Worm (Caenorhabditis elegans): ENCODE measurements around the gene F52H2.5.

F52H2.5 gene

DNA sequence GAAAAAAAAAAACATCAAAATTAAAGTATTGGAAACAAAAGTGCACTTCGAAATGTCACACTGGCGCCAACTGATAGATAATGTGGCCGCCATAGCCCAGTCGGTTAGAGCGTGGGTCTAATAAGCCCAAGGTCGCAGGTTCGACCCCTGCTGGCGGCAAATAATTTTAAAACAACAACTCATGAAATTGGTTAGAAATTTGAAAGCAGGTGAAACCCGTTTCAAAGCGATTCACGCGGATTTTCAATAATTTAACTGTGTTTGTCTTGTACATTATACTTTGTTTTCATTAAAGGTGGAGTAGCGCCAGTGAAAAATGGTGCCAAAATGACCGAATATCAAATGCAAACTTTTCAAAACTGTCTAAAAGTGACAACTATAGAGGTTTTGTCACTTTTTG lies 28.6 kb downstream of the F52H2.5 start:
- TF ChIP-seq ref-1 (GFP tag; conservative IDR thresholded peaks at IDR 0.05) (no peak), ztf-23 (GFP tag; IDR thresholded peaks at IDR 0.05) (no peak), ztf-29 (GFP tag; IDR thresholded peaks at IDR 0.05) (no peak), med-1 (GFP tag; optimal IDR thresholded peaks at IDR 0.05; ENCODE audit: insufficient read depth) (no peak), cog-1 (tag; optimal IDR thresholded peaks at IDR 0.05) (no peak), flt-1 (GFP tag; IDR thresholded peaks at IDR 0.05) (no peak), tab-1 (GFP tag; IDR thresholded peaks at IDR 0.05) (no peak), klf-2 (GFP tag; conservative IDR thresholded peaks at IDR 0.05) (no peak), T22C8.4 (GFP tag; IDR thresholded peaks at IDR 0.05) (no peak)

DNA sequence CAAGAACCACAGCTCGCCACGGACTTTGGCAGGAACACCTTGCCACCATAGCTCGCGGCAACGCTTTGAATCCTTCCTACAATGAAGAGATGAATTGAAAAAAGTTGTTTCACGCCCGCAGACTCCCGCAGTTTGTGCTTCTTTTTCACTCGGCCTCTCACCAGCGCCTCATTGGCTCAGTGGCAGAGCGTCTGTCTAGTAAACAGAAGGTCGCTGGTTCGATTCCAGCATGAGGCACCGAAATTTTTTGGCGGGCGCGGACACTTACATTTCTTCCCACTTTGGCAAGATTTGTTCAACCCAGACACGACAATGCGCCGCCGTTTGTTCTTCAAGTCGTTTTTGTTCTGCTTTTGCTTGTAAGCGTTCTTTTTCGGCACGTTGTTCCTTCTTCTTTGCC lies 32.0 kb downstream of the F52H2.5 start:
- TF ChIP-seq klf-2 (GFP tag; conservative IDR thresholded peaks at IDR 0.05) (no peak; the same call in 1 of the 2 replicates), ztf-23 (GFP tag; IDR thresholded peaks at IDR 0.05) (peak; percentile 62; the same call in 1 of the 2 replicates), cog-1 (tag; optimal IDR thresholded peaks at IDR 0.05) (no peak), tab-1 (GFP tag; IDR thresholded peaks at IDR 0.05) (0 out of 2 replicates have a peak, but pooled peaks have one; percentile 50), ref-1 (GFP tag; conservative IDR thresholded peaks at IDR 0.05) (no peak; the same call in 1 of the 2 replicates), med-1 (GFP tag; optimal IDR thresholded peaks at IDR 0.05; ENCODE audit: insufficient read depth) (no peak), ztf-29 (GFP tag; IDR thresholded peaks at IDR 0.05) (peak; percentile 37; the same call in 1 of the 2 replicates), T22C8.4 (GFP tag; IDR thresholded peaks at IDR 0.05) (no peak), flt-1 (GFP tag; IDR thresholded peaks at IDR 0.05) (no peak)

DNA sequence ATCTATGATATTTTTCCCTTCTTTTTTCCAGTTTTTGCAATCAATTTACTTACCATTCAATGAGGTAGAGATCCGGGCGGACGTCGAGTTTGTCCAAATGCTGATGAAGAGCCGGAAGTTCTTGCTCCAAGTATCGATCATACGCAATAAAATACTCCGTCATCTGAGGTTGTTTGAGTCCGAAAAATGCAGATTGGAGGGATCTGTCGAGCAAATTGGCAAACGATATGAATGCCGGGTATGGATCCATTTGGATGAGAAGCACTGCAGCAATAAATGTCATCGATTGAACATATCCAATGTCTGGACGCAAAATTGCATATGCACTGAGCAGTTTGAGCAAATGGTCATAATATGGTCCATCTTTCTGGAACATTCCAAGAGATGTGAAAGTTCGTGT lies 32.7 kb downstream of the F52H2.5 start:
- no peak for TF ChIP-seq ztf-29 (GFP tag; IDR thresholded peaks at IDR 0.05)
- no peak for TF ChIP-seq med-1 (GFP tag; optimal IDR thresholded peaks at IDR 0.05; ENCODE audit: insufficient read depth)
- no peak for TF ChIP-seq cog-1 (tag; optimal IDR thresholded peaks at IDR 0.05)
- no peak for TF ChIP-seq klf-2 (GFP tag; conservative IDR thresholded peaks at IDR 0.05)
- TF ChIP-seq ztf-23 (GFP tag; IDR thresholded peaks at IDR 0.05): no peak
- no peak for TF ChIP-seq ref-1 (GFP tag; conservative IDR thresholded peaks at IDR 0.05)
- TF ChIP-seq T22C8.4 (GFP tag; IDR thresholded peaks at IDR 0.05): no peak

DNA sequence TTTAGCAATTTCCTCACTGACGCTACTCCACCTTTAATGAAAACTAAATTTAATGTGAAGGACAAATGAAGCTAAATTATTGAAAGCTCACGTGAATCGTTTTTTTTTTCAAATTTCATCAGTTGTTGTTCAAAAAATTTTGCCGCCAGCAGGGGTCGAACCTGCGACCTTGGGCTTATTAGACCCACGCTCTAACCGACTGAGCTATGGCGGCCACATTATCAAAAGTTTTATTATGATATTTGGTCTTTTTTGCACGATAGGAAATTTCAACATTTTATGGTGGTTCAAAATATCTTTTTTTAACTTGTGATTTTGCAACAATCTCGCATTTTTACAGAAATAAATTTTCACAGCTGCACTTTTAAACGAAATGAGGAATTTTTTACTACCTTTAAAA lies 33.8 kb downstream of the F52H2.5 start:
- TF ChIP-seq tab-1 (GFP tag; IDR thresholded peaks at IDR 0.05) (no peak), cog-1 (tag; optimal IDR thresholded peaks at IDR 0.05) (no peak), klf-2 (GFP tag; conservative IDR thresholded peaks at IDR 0.05) (no peak), ztf-29 (GFP tag; IDR thresholded peaks at IDR 0.05) (no peak), ztf-23 (GFP tag; IDR thresholded peaks at IDR 0.05) (no peak), ref-1 (GFP tag; conservative IDR thresholded peaks at IDR 0.05) (no peak), T22C8.4 (GFP tag; IDR thresholded peaks at IDR 0.05) (no peak), med-1 (GFP tag; optimal IDR thresholded peaks at IDR 0.05; ENCODE audit: insufficient read depth) (no peak), flt-1 (GFP tag; IDR thresholded peaks at IDR 0.05) (no peak)

DNA sequence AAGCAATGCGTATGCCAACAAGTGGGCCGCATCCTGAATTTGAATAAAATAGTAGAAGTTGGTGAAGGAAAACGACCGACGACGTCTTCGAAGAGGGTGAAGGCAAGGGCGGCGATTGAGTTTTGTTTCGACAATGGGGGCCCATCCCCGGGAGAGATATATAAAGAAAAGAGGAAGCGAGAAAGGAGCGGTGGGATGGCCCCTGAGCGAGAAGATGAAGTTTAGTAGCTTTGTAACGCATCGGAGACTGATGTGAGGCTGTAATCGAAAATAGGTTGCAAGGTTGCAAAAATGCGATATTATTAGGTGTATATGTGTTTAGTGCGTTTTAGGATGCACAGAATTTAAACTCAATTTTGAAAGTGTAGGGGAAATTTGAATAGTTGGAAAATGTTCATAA lies 37.2 kb downstream of the F52H2.5 start:
- TF ChIP-seq ztf-29 (GFP tag; IDR thresholded peaks at IDR 0.05) (no peak), ref-1 (GFP tag; conservative IDR thresholded peaks at IDR 0.05) (no peak), ztf-23 (GFP tag; IDR thresholded peaks at IDR 0.05) (no peak), tab-1 (GFP tag; IDR thresholded peaks at IDR 0.05) (no peak), med-1 (GFP tag; optimal IDR thresholded peaks at IDR 0.05; ENCODE audit: insufficient read depth) (no peak), flt-1 (GFP tag; IDR thresholded peaks at IDR 0.05) (no peak), cog-1 (tag; optimal IDR thresholded peaks at IDR 0.05) (no peak)

DNA sequence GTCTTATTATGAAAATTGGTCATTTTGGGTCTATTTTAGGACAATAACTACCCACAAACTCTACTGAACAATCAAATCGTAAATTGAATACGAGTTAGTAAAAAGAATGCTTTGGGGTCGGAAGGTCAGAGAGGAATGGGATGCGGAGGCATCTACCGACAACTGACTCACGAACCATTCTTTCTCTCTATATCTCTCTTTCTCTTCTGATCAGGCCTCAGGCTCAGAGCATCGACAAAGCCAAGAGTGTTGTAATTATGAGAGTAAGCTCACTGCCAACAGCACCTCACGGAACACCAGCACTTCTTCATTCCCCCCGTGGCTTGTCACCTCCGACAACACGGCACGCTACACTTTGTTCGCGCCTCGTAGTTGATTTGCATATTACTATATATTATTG lies 39.4 kb downstream of the F52H2.5 start:
- TF ChIP-seq ref-1 (GFP tag; conservative IDR thresholded peaks at IDR 0.05) (no peak), klf-2 (GFP tag; conservative IDR thresholded peaks at IDR 0.05) (no peak), ztf-23 (GFP tag; IDR thresholded peaks at IDR 0.05) (no peak), cog-1 (tag; optimal IDR thresholded peaks at IDR 0.05) (no peak), ztf-29 (GFP tag; IDR thresholded peaks at IDR 0.05) (no peak), T22C8.4 (GFP tag; IDR thresholded peaks at IDR 0.05) (no peak), med-1 (GFP tag; optimal IDR thresholded peaks at IDR 0.05; ENCODE audit: insufficient read depth) (no peak)

DNA sequence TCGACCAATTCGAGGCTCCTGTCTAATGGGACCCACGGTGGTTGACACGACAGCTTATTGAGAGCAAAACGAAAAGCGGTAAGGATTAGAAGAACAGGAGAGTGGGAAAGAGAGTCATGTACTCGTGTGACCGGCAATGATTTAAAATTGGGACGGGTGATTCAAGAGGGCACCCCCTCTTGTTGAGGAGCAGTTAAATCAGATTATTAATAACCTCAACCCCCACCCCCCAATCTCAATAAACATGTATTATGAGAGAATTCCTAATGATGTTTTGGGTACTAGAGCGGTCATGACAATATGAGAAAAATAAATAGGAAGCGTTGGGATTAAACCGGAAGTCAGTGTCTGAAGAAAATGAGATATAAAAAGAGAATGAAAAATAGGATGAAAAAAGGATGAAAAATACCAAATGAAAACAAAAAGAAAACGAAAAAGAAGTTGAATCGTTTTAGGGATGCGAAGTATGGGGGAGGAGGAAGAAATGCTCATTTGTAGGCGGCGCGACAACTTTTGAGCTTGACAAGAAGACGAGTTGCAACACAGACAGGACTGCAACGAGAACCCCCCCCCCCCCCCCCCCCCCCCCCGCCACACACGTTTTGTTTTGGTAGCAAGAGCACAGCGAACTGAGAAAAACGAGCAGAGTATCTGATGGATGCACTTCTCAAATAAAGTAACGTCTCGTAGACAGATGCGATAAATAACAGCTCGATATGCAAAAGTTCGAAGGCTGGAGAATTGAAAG lies 42.8 kb downstream of the F52H2.5 start:
- TF ChIP-seq tab-1 (GFP tag; IDR thresholded peaks at IDR 0.05): no peak
- no peak for TF ChIP-seq klf-2 (GFP tag; conservative IDR thresholded peaks at IDR 0.05)
- no peak for TF ChIP-seq ref-1 (GFP tag; conservative IDR thresholded peaks at IDR 0.05)
- TF ChIP-seq cog-1 (tag; optimal IDR thresholded peaks at IDR 0.05): no peak
- TF ChIP-seq T22C8.4 (GFP tag; IDR thresholded peaks at IDR 0.05): no peak
- no peak for TF ChIP-seq ztf-23 (GFP tag; IDR thresholded peaks at IDR 0.05)
- TF ChIP-seq ztf-29 (GFP tag; IDR thresholded peaks at IDR 0.05): no peak
- TF ChIP-seq flt-1 (GFP tag; IDR thresholded peaks at IDR 0.05): no peak
- TF ChIP-seq med-1 (GFP tag; optimal IDR thresholded peaks at IDR 0.05; ENCODE audit: insufficient read depth): no peak

DNA sequence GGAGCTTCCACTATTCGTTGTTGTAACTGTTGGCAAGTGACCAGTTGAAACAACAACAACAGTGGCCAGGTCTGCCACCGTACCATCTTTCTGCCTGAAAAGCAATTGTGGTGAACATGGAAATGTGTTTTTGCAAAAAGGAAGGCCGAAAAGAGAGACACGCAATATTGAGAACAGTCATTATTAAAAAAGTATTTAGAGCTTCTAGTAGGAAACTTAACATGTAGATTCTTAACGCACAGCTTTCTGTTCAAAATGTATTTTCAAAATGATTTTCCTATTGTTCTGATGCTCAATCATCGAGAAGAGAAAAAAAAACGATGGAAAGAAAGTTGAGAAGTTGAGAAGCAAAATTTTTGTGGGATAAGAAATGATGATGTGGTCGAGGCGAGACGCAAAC lies 44.7 kb downstream of the F52H2.5 start, which contains the start of gene syg-1:
Gene syg-1, minus strand, starts transcription at position 101 of the 400 bp plus-strand sequence.
- TF ChIP-seq ref-1 (GFP tag; conservative IDR thresholded peaks at IDR 0.05): no peak
- TF ChIP-seq klf-2 (GFP tag; conservative IDR thresholded peaks at IDR 0.05): no peak
- TF ChIP-seq T22C8.4 (GFP tag; IDR thresholded peaks at IDR 0.05): no peak
- no peak for TF ChIP-seq ztf-29 (GFP tag; IDR thresholded peaks at IDR 0.05)
- no peak for TF ChIP-seq flt-1 (GFP tag; IDR thresholded peaks at IDR 0.05)
- no peak for TF ChIP-seq tab-1 (GFP tag; IDR thresholded peaks at IDR 0.05)
- TF ChIP-seq ztf-23 (GFP tag; IDR thresholded peaks at IDR 0.05): no peak

DNA sequence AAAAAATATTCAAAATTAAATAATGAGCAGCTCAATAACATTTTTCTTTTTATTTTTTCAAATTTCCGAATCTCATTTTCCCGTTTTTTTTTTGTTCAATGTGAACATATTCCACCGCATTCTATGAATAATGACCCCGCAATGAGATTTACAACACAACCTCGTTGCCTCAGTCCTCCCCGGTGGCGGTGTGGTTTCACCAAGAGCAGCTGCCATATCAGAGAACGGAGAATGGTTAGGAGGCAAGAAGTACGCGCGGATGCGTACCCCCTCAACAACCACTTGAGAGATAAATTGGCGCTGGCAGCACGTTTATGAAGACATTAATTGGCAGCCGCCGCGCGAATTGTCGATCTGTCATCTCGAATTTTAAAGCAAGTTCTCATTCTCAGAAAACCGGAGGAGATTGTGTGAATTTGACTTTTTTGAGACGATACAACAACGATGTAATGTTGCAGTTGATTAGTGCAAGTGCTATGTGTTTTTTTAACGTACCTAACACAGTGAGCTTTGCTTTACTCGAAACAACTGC lies 46.1 kb downstream of the F52H2.5 start:
- TF ChIP-seq med-1 (GFP tag; optimal IDR thresholded peaks at IDR 0.05; ENCODE audit: insufficient read depth) (no peak), cog-1 (tag; optimal IDR thresholded peaks at IDR 0.05) (peak; percentile 22), tab-1 (GFP tag; IDR thresholded peaks at IDR 0.05) (no peak)

DNA sequence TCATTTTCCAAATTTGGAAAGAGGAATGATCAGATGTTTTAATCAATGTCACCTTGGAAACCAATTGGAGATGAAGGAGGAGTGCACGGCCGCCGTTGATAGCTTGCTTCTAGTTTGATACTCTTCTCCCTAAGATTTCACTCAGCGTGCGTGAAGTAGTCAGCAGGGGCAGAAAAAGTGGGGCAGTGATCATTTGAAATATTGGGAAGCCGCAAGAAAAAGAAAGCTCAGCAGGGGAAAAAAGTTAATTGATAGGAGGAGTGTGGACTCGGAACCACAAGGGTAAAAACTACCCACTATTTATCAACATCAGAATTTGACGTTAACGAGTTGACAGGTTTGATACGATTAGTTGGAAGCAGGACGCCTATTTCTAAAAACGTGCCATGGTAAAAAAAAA lies 51.4 kb downstream of the F52H2.5 start, which contains the start of gene K02E10.7:
Gene K02E10.7, minus strand, starts transcription at position 101 of the 400 bp plus-strand sequence.
- TF ChIP-seq T22C8.4 (GFP tag; IDR thresholded peaks at IDR 0.05) (no peak), flt-1 (GFP tag; IDR thresholded peaks at IDR 0.05) (no peak), ztf-23 (GFP tag; IDR thresholded peaks at IDR 0.05) (no peak), ref-1 (GFP tag; conservative IDR thresholded peaks at IDR 0.05) (no peak), ztf-29 (GFP tag; IDR thresholded peaks at IDR 0.05) (no peak), klf-2 (GFP tag; conservative IDR thresholded peaks at IDR 0.05) (no peak), cog-1 (tag; optimal IDR thresholded peaks at IDR 0.05) (no peak), med-1 (GFP tag; optimal IDR thresholded peaks at IDR 0.05; ENCODE audit: insufficient read depth) (no peak), tab-1 (GFP tag; IDR thresholded peaks at IDR 0.05) (no peak)

Measured in whole organism, midembryonic.